Fruit fly (Drosophila melanogaster): Measurements from ENCODE around the gene CG12795.

DNA sequence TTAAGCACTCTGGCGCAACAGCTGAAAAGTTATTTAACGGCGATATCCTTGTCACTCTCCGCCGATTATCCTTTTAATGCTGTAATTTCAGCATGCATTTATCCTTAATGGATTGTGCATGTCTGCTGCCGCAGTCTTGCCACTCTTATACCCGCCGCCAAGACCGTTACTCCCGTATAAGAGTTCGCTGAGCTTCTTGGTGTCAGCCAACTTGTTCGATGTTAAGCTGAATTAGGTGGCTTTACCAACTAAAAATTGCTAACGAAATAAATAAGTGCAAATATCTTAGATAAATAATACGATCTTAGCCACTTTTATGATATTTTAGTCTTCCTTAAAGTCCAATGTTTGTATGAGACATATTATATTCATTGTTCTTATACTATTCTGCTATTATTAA lies 11.1 kb upstream of the CG12795 start:
- TF ChIP-seq cnc (optimal IDR thresholded peaks at IDR 0.05) (no peak), Clk (GFP tag; optimal IDR thresholded peaks at IDR 0.05) (no peak), CG1620 (GFP tag; optimal IDR thresholded peaks at IDR 0.05) (no peak), CG11617 (GFP tag; optimal IDR thresholded peaks at IDR 0.05) (no peak), Crg-1 (GFP tag; optimal IDR thresholded peaks at IDR 0.05) (no peak), CG5204 (GFP tag; optimal IDR thresholded peaks at IDR 0.05) (no peak), bab1 (GFP tag; optimal IDR thresholded peaks at IDR 0.05) (no peak), CG33017 (tag; optimal IDR thresholded peaks at IDR 0.05) (no peak), CG7101 (tag; optimal IDR thresholded peaks at IDR 0.05) (no peak), toe (GFP tag; optimal IDR thresholded peaks at IDR 0.05) (no peak), kay (GFP tag; ENCODE audit: borderline replicate concordance) (no peak), CG14711 (tag; optimal IDR thresholded peaks at IDR 0.05) (no peak)
